Fruit fly (Drosophila melanogaster): ENCODE results near the gene CG11381.

Gene CG11381

DNA sequence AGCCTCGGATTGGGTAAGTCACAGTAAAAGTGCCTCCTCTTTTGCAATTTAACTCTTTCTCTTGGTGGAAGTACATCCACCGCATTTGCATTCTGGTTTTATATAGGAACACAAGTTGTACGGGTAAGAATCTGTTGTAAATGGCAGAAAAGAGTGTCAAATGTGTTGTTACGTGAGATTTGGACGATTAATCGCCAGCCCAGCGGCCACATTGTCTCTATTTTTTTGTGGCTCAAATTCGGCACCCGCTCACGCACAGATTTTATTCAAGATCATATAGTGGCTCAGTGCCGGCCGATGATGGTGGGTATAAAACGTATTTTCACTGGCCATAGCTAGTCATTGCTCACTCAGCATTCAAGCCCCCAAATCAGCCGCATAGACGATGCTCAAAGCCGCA is at the start of gene CG11381:
CG11381 (plus strand) TSS at position 301 of the 400 bp plus-strand sequence.
- no peak for TF ChIP-seq psq (optimal IDR thresholded peaks at IDR 0.05)
- TF ChIP-seq EcR (GFP tag; optimal IDR thresholded peaks at IDR 0.05), result no peak
- no peak for TF ChIP-seq usp (GFP tag; optimal IDR thresholded peaks at IDR 0.05)
- TF ChIP-seq Dll (optimal IDR thresholded peaks at IDR 0.05), result no peak
- no peak for TF ChIP-seq pan (optimal IDR thresholded peaks at IDR 0.05)
- TF ChIP-seq CG8478 (optimal IDR thresholded peaks at IDR 0.05), result no peak

DNA sequence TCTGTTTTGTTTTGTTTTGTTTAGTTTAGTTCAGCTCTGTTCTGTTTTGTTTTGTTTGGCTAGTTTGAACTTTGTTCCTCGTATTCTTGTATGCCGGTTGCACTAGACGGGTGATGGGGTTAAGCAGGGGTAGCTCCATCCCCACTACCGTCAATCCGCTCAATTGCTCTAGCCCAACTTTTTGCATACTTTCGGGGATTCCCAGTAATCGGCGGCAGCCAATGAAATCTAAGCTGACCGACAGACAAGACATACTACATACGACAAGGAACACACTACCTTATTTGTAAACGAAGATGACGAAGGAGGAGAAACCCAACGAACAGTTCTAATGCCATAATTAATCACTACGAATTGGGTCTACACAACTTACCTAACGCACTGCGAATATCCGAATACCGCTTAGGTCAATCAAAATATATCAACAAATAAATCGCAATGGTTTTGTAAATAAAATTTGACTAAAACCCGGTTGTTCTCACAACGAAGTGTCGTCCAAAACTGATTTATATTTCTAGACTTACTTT is 41.6 kb upstream of the CG11381 start, which contains the start of gene eIF4E7:
eIF4E7 (minus strand) TSS at position 477 of the 527 bp plus-strand sequence.
- TF ChIP-seq psq (optimal IDR thresholded peaks at IDR 0.05) (no peak), usp (GFP tag; optimal IDR thresholded peaks at IDR 0.05) (no peak), EcR (GFP tag; optimal IDR thresholded peaks at IDR 0.05) (no peak), pan (optimal IDR thresholded peaks at IDR 0.05) (no peak), CG8478 (optimal IDR thresholded peaks at IDR 0.05) (no peak), Dll (optimal IDR thresholded peaks at IDR 0.05) (no peak)

DNA sequence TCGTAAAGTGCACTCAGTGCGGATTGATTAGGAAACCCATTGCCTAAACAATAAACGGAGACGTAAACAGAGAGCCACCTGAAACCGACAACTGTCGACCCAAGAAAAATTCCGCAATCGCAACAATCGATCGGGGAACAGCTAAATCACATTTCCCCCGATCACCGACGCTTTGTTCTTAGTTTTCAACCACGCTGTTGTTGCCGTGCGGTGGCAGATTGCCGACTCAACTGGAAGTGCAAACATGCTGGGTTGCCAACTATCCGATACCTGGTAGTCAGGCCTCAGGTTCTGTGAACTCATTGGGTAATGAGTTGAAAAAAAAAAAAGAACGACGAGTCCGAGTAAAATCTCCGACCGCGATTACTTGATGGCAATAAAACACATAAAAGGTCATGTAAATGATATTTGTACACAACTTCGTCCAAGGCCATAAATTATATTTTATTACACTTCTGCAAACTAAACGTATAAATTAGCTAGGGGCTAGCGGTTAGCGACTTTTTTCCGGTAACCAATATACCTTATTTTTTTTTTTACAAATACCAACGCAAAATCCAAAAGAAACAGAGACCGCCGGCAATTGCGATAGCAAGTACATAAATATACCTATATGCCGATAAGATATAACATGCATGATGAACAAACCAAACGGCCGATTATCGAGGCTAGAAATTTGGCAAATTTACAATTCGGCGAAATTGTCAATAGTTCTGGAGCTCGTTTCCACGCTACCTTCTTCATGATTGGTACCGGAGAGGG is 33.3 kb upstream of the CG11381 start, which contains the start of gene CG11378:
CG11378 (plus strand) TSS at position 712 of the 762 bp plus-strand sequence.
- TF ChIP-seq EcR (GFP tag; optimal IDR thresholded peaks at IDR 0.05), result no peak
- no peak for TF ChIP-seq Dll (optimal IDR thresholded peaks at IDR 0.05)
- no peak for TF ChIP-seq pan (optimal IDR thresholded peaks at IDR 0.05)
- no peak for TF ChIP-seq usp (GFP tag; optimal IDR thresholded peaks at IDR 0.05)
- no peak for TF ChIP-seq CG8478 (optimal IDR thresholded peaks at IDR 0.05)
- TF ChIP-seq psq (optimal IDR thresholded peaks at IDR 0.05), result no peak

DNA sequence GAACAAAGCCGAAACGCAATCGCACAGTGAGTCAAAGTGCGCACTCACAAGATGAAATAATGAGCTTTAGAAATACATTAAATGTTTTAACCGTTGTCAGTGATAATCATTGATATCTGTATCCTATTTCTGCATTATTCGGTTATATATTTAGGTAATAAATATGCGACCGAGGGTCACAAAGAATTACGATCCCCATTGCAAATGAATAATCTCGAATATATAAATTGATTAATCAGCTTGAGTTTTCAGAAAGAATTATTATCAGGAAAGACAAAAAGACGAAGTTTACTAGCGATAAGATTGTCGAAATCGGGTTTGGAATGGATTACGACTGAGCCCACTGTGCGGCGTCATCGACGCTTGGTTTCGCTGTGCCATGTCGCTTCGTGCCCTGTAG is 32.6 kb upstream of the CG11381 start:
- no peak for TF ChIP-seq EcR (GFP tag; optimal IDR thresholded peaks at IDR 0.05)
- TF ChIP-seq usp (GFP tag; optimal IDR thresholded peaks at IDR 0.05), result no peak
- no peak for TF ChIP-seq CG8478 (optimal IDR thresholded peaks at IDR 0.05)
- no peak for TF ChIP-seq pan (optimal IDR thresholded peaks at IDR 0.05)
- no peak for TF ChIP-seq psq (optimal IDR thresholded peaks at IDR 0.05)
- TF ChIP-seq Dll (optimal IDR thresholded peaks at IDR 0.05), result no peak

DNA sequence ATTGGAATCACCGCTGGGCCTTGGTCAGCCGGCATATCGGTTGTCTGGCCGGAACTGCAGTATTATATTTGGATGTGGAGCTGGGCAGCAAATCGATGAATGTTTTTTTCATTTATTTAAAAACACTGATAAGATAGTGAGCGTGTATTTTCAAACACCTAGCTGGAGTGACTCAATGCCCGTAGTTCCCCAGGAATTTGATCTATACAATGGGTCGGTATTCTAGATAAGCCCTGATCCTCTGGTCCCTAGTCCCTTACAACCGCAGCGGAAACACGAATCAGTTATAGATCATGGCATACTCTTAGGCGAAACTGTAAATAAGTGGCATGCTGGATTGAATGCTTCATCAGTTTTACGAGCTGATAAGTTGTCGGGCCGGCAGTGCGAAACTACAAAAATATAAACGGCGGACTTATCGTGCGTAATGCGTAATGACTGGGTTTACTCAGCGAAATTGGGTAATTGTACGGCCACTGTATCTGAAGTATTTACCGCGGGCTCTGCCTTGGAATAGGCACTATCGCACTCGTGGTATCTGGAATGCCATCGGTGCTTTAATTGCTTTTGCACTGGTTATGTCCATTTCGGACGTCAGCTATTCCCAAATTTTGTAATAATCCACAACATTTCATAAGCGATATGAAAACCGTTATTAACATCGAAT is 30.7 kb upstream of the CG11381 start:
- no peak for TF ChIP-seq usp (GFP tag; optimal IDR thresholded peaks at IDR 0.05)
- no peak for TF ChIP-seq CG8478 (optimal IDR thresholded peaks at IDR 0.05)
- TF ChIP-seq pan (optimal IDR thresholded peaks at IDR 0.05), result no peak
- TF ChIP-seq psq (optimal IDR thresholded peaks at IDR 0.05), result no peak
- TF ChIP-seq EcR (GFP tag; optimal IDR thresholded peaks at IDR 0.05), result no peak

DNA sequence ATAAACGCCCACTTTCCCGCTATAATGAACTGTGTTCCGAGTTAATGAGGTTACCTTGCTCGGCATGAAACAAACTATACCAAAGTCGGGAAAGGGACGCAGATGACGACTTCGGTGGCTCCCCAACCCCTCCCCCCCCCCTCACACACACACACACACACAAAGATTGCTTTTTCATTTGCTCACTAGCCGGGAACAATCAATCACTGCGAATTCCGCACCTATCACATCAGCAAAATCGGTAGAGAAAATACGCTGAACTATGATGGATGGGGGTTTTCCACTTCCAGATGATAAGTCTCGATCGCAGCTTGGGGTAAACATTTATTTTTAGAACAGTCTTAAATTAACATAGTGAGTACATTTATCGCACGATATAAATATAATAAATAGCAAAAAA is 30.0 kb upstream of the CG11381 start:
- TF ChIP-seq CG8478 (optimal IDR thresholded peaks at IDR 0.05), result no peak
- no peak for TF ChIP-seq Dll (optimal IDR thresholded peaks at IDR 0.05)
- no peak for TF ChIP-seq EcR (GFP tag; optimal IDR thresholded peaks at IDR 0.05)
- no peak for TF ChIP-seq psq (optimal IDR thresholded peaks at IDR 0.05)
- no peak for TF ChIP-seq usp (GFP tag; optimal IDR thresholded peaks at IDR 0.05)
- TF ChIP-seq pan (optimal IDR thresholded peaks at IDR 0.05), result no peak

DNA sequence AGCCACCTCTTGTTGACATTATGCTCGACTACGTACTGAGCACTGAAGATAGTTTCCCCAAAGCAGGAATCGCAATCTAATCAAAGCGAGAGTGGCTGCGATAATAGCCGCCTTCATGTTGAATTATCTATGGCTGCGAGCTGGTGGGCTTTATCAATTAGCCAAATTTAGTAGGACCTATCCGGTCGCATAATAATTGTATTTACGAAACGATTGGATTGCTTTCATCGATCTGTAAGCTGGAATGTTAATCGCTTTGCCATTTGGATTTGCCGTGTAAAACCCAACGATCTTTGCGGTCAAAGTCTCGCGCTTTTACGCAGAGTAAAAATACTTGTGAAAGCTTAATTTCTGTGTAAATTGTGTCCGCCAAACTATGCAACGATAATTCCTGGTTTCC is 27.6 kb upstream of the CG11381 start, which contains the start of gene CG11384:
CG11384 (minus strand) TSS at position 43 of the 400 bp plus-strand sequence.
- no peak for TF ChIP-seq Dll (optimal IDR thresholded peaks at IDR 0.05)
- TF ChIP-seq pan (optimal IDR thresholded peaks at IDR 0.05), result no peak
- no peak for TF ChIP-seq usp (GFP tag; optimal IDR thresholded peaks at IDR 0.05)
- TF ChIP-seq psq (optimal IDR thresholded peaks at IDR 0.05), result no peak
- TF ChIP-seq EcR (GFP tag; optimal IDR thresholded peaks at IDR 0.05), result no peak
- TF ChIP-seq CG8478 (optimal IDR thresholded peaks at IDR 0.05), result no peak

DNA sequence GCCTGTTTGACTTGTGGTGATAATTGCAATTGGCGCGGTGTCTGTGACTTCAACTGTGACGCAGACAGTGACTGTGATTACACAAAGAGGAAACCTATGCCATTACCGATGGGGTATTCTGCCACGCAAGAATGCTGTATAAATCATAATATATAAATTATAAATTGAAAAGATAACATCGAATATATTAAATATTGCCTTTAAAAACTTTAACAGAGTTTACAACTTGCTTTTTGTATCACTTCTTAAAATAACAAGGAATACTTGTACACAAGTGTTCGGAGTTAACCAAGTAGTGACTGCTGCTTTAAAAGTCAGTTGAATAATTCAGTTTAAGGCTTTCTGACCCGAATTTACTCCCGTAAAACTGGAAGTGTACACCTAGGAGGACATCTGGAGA is 23.7 kb upstream of the CG11381 start, which contains the start of gene CG11379:
CG11379 (plus strand) TSS at position 301 of the 400 bp plus-strand sequence.
- TF ChIP-seq EcR (GFP tag; optimal IDR thresholded peaks at IDR 0.05) (no peak), pan (optimal IDR thresholded peaks at IDR 0.05) (no peak), usp (GFP tag; optimal IDR thresholded peaks at IDR 0.05) (no peak), Dll (optimal IDR thresholded peaks at IDR 0.05) (no peak), CG8478 (optimal IDR thresholded peaks at IDR 0.05) (no peak), psq (optimal IDR thresholded peaks at IDR 0.05) (no peak)

DNA sequence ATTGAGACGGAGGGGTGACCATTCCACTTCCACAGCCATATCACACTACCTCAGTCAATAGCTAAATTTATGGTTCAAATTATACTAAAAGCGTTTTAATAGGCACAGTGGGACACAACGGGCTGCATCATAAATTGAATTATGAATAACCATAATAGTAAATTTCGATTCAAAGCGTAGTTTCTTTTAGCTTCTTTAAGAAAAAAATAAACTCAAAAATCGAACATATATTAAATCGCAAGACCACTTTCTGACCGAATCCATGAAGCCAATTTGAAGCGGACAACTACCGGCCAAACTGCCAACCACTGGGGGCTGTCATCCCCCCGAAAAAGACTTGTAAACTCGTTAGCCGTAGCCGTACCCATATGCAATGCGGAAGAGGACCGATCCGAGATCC is 22.7 kb upstream of the CG11381 start:
- TF ChIP-seq CG8478 (optimal IDR thresholded peaks at IDR 0.05) (no peak), usp (GFP tag; optimal IDR thresholded peaks at IDR 0.05) (no peak), Dll (optimal IDR thresholded peaks at IDR 0.05) (no peak), pan (optimal IDR thresholded peaks at IDR 0.05) (no peak), psq (optimal IDR thresholded peaks at IDR 0.05) (no peak), EcR (GFP tag; optimal IDR thresholded peaks at IDR 0.05) (no peak)

DNA sequence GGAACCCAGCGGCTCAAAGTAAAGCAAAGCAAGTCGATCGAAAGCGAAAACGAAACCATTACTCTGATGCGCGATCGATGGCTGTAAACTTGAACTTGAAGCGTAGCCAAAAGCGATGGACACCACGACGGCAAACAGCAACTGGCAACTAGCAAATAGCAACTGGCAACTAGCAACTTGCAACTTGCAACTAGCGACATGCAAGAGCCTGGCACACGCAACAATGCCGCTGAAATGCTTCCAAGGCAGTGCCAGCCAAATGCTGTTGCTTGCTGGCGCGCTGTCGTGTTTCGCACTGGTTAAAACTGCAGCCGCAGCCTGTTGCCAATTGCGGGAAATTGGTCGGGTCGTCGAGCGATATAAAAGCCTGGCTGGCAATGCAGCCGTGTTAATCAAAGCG is 22.3 kb upstream of the CG11381 start, which contains the start of gene CG14627:
CG14627 (plus strand) TSS at position 301 of the 400 bp plus-strand sequence.
- TF ChIP-seq pan (optimal IDR thresholded peaks at IDR 0.05) (no peak), psq (optimal IDR thresholded peaks at IDR 0.05) (no peak), CG8478 (optimal IDR thresholded peaks at IDR 0.05) (no peak), EcR (GFP tag; optimal IDR thresholded peaks at IDR 0.05) (no peak), Dll (optimal IDR thresholded peaks at IDR 0.05) (no peak), usp (GFP tag; optimal IDR thresholded peaks at IDR 0.05) (no peak)

DNA sequence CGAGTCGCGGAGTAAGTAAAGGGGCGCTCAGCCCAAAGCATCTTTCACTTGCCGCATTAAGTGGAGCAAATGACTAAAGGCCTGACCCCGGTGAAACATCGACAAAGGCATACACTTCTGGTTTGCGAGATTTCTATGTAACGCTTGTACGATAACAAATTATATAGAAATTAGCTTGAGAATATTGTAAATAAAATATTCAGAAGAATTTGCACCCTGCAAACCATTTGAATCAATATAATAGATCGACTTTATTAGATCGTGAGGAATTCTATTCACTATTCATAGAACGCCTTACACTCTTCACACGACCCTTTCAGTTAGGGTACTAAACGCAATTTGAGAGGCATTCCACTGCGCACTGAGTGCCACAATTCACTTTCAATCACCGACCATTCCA is 19.8 kb upstream of the CG11381 start:
- no peak for TF ChIP-seq usp (GFP tag; optimal IDR thresholded peaks at IDR 0.05)
- TF ChIP-seq Dll (optimal IDR thresholded peaks at IDR 0.05), result no peak
- no peak for TF ChIP-seq psq (optimal IDR thresholded peaks at IDR 0.05)
- no peak for TF ChIP-seq EcR (GFP tag; optimal IDR thresholded peaks at IDR 0.05)
- no peak for TF ChIP-seq CG8478 (optimal IDR thresholded peaks at IDR 0.05)
- no peak for TF ChIP-seq pan (optimal IDR thresholded peaks at IDR 0.05)

Data from whole organism.